Worm (Caenorhabditis elegans) whole organism, L4/young adult: ENCODE measurements around the gene Y51B9A.9.

ENCODE experiments used
- W03F9.2 ChIP-seq: fragments of 150-350 bp; optimal IDR thresholded peaks from 2 replicates; lab custom pipeline; 2014; ENCODE audit warnings: missing biosample characterization, missing genetic modification characterization
- dao-5 ChIP-seq: sonication (generic microtip); optimal IDR thresholded peaks from 2 replicates; lab custom pipeline; 2016; ENCODE audit warnings: missing genotype, missing genetic modification characterization, moderate library complexity, missing compliant biosample characterization
- him-1 ChIP-seq: sonication (generic microtip); optimal IDR thresholded peaks from 2 replicates; lab custom pipeline; 2016; ENCODE audit warnings: missing genotype, missing genetic modification reagents, missing genetic modification characterization, missing compliant biosample characterization

Y51B9A.9 gene

ce11 chrII:9385241-9385640, 12.2 kb downstream of the Y51B9A.9 start, which contains the start of gene C06C3.7:
Gene C06C3.7 (plus strand): TSS chrII:9385541.
- TF ChIP-seq W03F9.2 (no peak), him-1 (tag; lab: Kevin White, UChicago) (no peak), dao-5 (tag; lab: Kevin White, UChicago) (no peak)

DNA sequence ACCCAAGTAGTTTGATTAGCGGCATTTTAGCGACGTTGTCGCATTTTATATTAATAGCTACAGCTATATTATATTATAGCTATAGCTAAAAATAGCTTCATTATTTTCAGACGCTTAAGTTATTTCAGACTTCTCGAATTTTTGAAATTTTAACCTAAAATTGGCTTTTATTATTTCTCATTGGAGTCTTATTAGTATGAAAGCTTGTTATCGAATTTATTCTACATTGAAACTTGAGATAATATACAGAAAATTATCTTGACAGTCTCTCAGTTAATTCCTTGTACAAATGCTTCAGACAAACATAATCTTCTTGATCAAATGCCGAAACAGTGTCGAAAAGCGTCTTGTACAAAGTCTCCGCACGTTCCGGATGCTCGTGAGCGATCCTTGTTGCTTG, 17.6 kb downstream of the Y51B9A.9 start, which contains the start of gene srh-48:
Gene srh-48 (plus strand): TSS at position 301 of the 400 bp plus-strand sequence.
- no peak for TF ChIP-seq W03F9.2

- TF ChIP-seq dao-5 (tag; lab: Kevin White, UChicago) (no peak), him-1 (tag; lab: Kevin White, UChicago) (no peak), W03F9.2 (no peak)
These were observed 19.2 kb downstream of the Y51B9A.9 start for ce11 chrII:9378174-9378573.

DNA sequence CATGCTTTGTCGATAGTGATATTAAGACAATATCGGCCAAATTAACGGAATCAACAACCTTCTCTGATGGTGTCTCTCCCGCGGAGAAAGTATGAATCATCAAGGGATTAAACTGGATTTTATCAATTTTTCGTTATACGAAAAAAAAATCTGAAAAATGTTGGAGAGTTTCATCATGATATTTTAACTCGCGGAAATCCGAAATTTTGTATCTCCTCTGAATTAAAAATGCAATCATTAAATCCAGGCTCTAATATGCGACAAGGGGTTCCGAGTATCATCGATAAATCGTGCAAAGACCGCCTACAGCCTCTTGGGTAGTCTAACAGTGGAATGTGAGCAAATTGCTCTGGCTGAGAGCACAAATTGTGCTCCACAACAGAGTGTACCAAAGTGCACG, 20.2 kb downstream of the Y51B9A.9 start, which contains the start of gene C06C3.10:
Gene C06C3.10 (minus strand): TSS at position 101 of the 400 bp plus-strand sequence.
- TF ChIP-seq W03F9.2 (no peak), dao-5 (tag; lab: Kevin White, UChicago) (no peak), him-1 (tag; lab: Kevin White, UChicago) (no peak)

ce11 chrII:9374807-9375206, 22.6 kb downstream of the Y51B9A.9 start, which contains the start of gene C06C3.12:
Gene C06C3.12 (plus strand): TSS chrII:9375107.
- no peak for TF ChIP-seq W03F9.2
- no peak for TF ChIP-seq him-1 (tag; lab: Kevin White, UChicago)

ce11 chrII:9372991-9373390, 24.4 kb downstream of the Y51B9A.9 start, which contains the start of gene C06C3.4:
Gene C06C3.4 (plus strand): TSS chrII:9373291.
- TF ChIP-seq W03F9.2 = no peak
- TF ChIP-seq him-1 (tag; lab: Kevin White, UChicago) = no peak
- no peak for TF ChIP-seq dao-5 (tag; lab: Kevin White, UChicago)

DNA sequence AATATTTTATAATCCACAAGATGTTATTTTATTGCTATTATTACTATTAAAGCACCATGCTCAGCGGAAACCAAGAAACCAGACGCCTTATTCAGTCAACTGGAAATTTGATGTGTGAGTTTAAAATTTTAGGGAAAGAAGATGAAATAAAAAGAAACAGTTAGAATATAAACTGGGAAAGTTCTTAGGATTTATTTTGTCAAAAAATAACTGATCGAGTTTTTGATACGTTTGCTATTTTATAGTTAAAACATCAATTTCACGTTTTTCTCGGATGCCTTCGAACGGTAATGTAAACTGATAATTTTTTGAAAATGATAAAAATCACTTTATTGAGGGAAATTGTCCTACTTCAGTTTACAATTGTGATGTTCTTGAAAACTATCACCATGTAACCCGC, 25.0 kb downstream of the Y51B9A.9 start, which contains the start of gene C06C3.3:
Gene C06C3.3 (minus strand): TSS at position 101 of the 400 bp plus-strand sequence.
- no peak for TF ChIP-seq W03F9.2
- TF ChIP-seq dao-5 (tag; lab: Kevin White, UChicago) = no peak
- no peak for TF ChIP-seq him-1 (tag; lab: Kevin White, UChicago)

DNA sequence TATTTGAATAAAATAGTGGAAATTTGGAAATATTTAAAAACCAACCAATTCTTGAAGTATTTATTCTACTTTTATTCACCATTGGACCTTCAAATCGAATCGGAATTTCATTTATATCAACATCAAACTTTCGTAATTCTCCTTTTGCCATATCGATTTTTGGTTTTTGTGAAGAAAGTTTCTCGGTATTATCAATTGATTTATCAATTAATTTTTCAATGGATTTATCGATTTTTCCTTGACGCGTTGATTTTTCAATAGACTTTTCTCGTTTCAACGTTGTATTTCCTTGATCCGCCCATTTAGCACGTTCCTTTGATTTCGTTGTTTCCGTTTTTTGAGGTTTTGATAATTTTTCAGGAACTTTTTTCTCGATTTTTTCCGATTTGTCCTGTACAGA, 28.0 kb downstream of the Y51B9A.9 start:
- TF ChIP-seq W03F9.2 (no peak), dao-5 (tag; lab: Kevin White, UChicago) (no peak), him-1 (tag; lab: Kevin White, UChicago) (no peak)

ce11 chrII:9362249-9362648, 35.1 kb downstream of the Y51B9A.9 start:
- no peak for TF ChIP-seq dao-5 (tag; lab: Kevin White, UChicago)
- TF ChIP-seq W03F9.2 = no peak
- no peak for TF ChIP-seq him-1 (tag; lab: Kevin White, UChicago)

- TF ChIP-seq dao-5 (tag; lab: Kevin White, UChicago) (no peak), him-1 (tag; lab: Kevin White, UChicago) (no peak), W03F9.2 (no peak)
These were observed 39.2 kb downstream of the Y51B9A.9 start, which contains the start of gene mel-11 for ce11 chrII:9358230-9358629. Gene mel-11 (plus strand): TSS chrII:9358530.

- TF ChIP-seq dao-5 (tag; lab: Kevin White, UChicago) = no peak
These were observed 40.7 kb downstream of the Y51B9A.9 start for ce11 chrII:9356723-9357122.

DNA sequence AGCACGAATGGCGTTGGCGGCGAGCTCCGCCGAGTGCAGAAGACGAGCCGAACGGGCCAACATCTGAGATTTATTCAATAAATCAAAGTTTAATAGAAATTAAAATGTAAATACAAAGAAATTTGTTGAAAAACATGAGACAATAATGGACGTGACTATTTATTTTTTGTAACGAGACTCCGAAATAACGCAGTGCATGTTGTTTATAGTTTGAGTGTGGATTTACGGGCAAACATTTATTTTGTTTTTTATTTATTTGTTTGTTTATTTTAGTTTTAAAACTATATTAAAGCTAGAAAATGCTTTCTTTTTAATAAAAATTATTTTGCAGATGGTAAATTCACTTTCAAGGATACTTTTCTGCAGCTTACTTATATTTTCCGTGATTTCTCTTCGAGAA, 44.7 kb downstream of the Y51B9A.9 start, which contains the start of the genes sdhb-1 and cup-15:
Gene sdhb-1 (minus strand): TSS at position 63 of the 400 bp plus-strand sequence.
Gene cup-15 (plus strand): TSS at position 332 of the 400 bp plus-strand sequence.
- no peak for TF ChIP-seq him-1 (tag; lab: Kevin White, UChicago)
- no peak for TF ChIP-seq dao-5 (tag; lab: Kevin White, UChicago)
- TF ChIP-seq W03F9.2 = no peak

ce11 chrII:9347444-9347843, 50.0 kb downstream of the Y51B9A.9 start:
- TF ChIP-seq W03F9.2 (no peak), dao-5 (tag; lab: Kevin White, UChicago) (no peak), him-1 (tag; lab: Kevin White, UChicago) (no peak)

DNA sequence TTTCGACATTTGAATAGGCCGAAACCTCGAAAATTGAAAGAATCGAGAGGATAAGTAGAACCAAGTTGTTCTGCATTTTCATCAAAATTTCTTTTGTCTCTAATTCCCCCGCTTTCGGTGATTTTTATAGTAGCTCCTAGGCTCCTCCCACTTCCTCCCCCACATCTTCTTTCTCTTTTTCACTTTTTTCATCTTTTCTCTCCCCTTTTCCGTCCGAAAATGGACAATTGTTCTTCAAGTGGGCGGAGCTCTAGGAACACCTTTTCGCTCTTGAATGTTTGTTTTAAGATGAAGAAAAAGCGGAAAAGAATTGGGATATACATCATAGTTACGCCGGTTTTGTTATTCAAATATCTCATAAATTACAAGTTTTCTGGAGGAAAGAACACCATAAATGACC, 50.9 kb downstream of the Y51B9A.9 start, which contains the start of gene F42A8.1:
Gene F42A8.1 (minus strand): TSS at position 101 of the 400 bp plus-strand sequence.
- TF ChIP-seq dao-5 (tag; lab: Kevin White, UChicago) = no peak
- TF ChIP-seq W03F9.2 = no peak
- TF ChIP-seq him-1 (tag; lab: Kevin White, UChicago) = no peak

ce11 chrII:9345794-9346193, 51.6 kb downstream of the Y51B9A.9 start:
- TF ChIP-seq dao-5 (tag; lab: Kevin White, UChicago) = no peak
- TF ChIP-seq him-1 (tag; lab: Kevin White, UChicago) = no peak
- no peak for TF ChIP-seq W03F9.2
